Worm (Caenorhabditis elegans) whole organism, young adult: Measurements from ENCODE around the gene srh-289.

Source experiments
- B0019.2 ChIP-seq: fragments of 200-800 bp; sonication (Bioruptor generic); conservative IDR thresholded peaks from 2 replicates; pipeline ENCODE4 v1.3.6; 2022; ENCODE audit warnings: missing genetic modification reagents, missing genetic modification characterization, missing compliant biosample characterization
- B0336.3 ChIP-seq: fragments of 200-800 bp; sonication (Bioruptor generic); IDR thresholded peaks from 2 replicates; pipeline ENCODE4 v1.3.6; 2022; ENCODE audit warnings: missing genetic modification characterization, missing compliant biosample characterization
- C17E4.6 ChIP-seq: fragments of 200-800 bp; sonication (Bioruptor generic); IDR thresholded peaks from 2 replicates; pipeline ENCODE4 v1.3.6; 2022; ENCODE audit warnings: missing genetic modification reagents, missing genetic modification characterization, missing compliant biosample characterization
- F37B4.10 ChIP-seq: fragments of 200-800 bp; sonication (Bioruptor generic); IDR thresholded peaks from 2 replicates; pipeline ENCODE4 v1.3.6; 2022; ENCODE audit warnings: missing genetic modification characterization, missing compliant biosample characterization
- F52B5.7 ChIP-seq: sonication (generic microtip); optimal IDR thresholded peaks from 2 replicates; lab custom pipeline; 2016; ENCODE audit warnings: mild to moderate bottlenecking, missing genetic modification characterization, missing compliant biosample characterization
- F55B11.4 ChIP-seq: sonication (generic microtip); optimal IDR thresholded peaks from 2 replicates; lab custom pipeline; 2016; ENCODE audit warnings: missing compliant biosample characterization, missing genetic modification characterization, borderline replicate concordance; ENCODE audit not compliant: insufficient read depth
- F57C9.4 ChIP-seq: sonication (generic microtip); optimal IDR thresholded peaks from 2 replicates; lab custom pipeline; 2017; ENCODE audit warnings: mild to moderate bottlenecking, missing genetic modification characterization, missing compliant biosample characterization
- K11D2.4 ChIP-seq: fragments of 200-800 bp; sonication (Bioruptor generic); IDR thresholded peaks from 2 replicates; pipeline ENCODE4 v1.3.6; 2022; ENCODE audit warnings: missing genetic modification reagents, missing genetic modification characterization, missing compliant biosample characterization
- T07F8.4 ChIP-seq: sonication (generic microtip); optimal IDR thresholded peaks from 2 replicates; lab custom pipeline; 2016; ENCODE audit warnings: mild to moderate bottlenecking, missing genetic modification characterization, moderate library complexity, missing compliant biosample characterization
- aptf-3 ChIP-seq: fragments of 200-800 bp; sonication (Bioruptor generic); IDR thresholded peaks from 2 replicates; pipeline ENCODE4 v1.3.6; 2022; ENCODE audit warnings: missing genetic modification characterization, missing compliant biosample characterization
- attf-5 ChIP-seq: fragments of 200-800 bp; sonication (Bioruptor generic); optimal IDR thresholded peaks from 2 replicates; lab custom pipeline; 2018; ENCODE audit warnings: mild to moderate bottlenecking, missing genetic modification characterization, missing compliant biosample characterization
- bed-1 ChIP-seq: fragments of 200-800 bp; sonication (Bioruptor generic); IDR thresholded peaks from 2 replicates; pipeline ENCODE4 v1.3.6; 2022; ENCODE audit warnings: missing genetic modification reagents, missing genetic modification characterization, missing compliant biosample characterization
- bed-2 ChIP-seq: fragments of 200-800 bp; sonication (Bioruptor generic); IDR thresholded peaks from 2 replicates; pipeline ENCODE4 v1.3.6; 2022; ENCODE audit warnings: missing genetic modification reagents, missing genetic modification characterization, missing compliant biosample characterization
- ceh-79 ChIP-seq: sonication (generic microtip); optimal IDR thresholded peaks from 2 replicates; lab custom pipeline; 2017; ENCODE audit warnings: mild to moderate bottlenecking, missing genetic modification characterization, missing compliant biosample characterization
- chd-7 ChIP-seq: sonication (generic microtip); optimal IDR thresholded peaks from 2 replicates; lab custom pipeline; 2016; ENCODE audit warnings: mild to moderate bottlenecking, missing genetic modification characterization, moderate library complexity, missing compliant biosample characterization
- dpl-1 ChIP-seq: fragments of 150-350 bp; optimal IDR thresholded peaks from 2 replicates; lab custom pipeline; 2014; ENCODE audit warnings: missing biosample characterization, missing genetic modification reagents, missing genetic modification characterization
- egrh-3 ChIP-seq: fragments of 200-800 bp; sonication (Bioruptor generic); IDR thresholded peaks from 2 replicates; pipeline ENCODE4 v1.3.6; 2022; ENCODE audit warnings: missing genetic modification reagents, missing genetic modification characterization, missing compliant biosample characterization
- ekl-4 ChIP-seq: fragments of 200-800 bp; sonication (Bioruptor generic); IDR thresholded peaks from 2 replicates; pipeline ENCODE4 v1.3.6; 2022; ENCODE audit warnings: missing genetic modification reagents, missing genetic modification characterization, missing compliant biosample characterization
- ets-4 ChIP-seq: fragments of 200-800 bp; sonication (Bioruptor generic); optimal IDR thresholded peaks from 2 replicates; lab custom pipeline; 2018; ENCODE audit warnings: mild to moderate bottlenecking, missing genetic modification characterization, missing compliant biosample characterization
- hmg-1.2 ChIP-seq: fragments of 200-800 bp; sonication (Bioruptor generic); IDR thresholded peaks from 2 replicates; pipeline ENCODE4 v1.3.6; 2022; ENCODE audit warnings: missing genetic modification reagents, missing genetic modification characterization, missing compliant biosample characterization
- hsf-1 ChIP-seq: fragments of 200-800 bp; sonication (Bioruptor generic); IDR thresholded peaks from 2 replicates; pipeline ENCODE4 v1.3.6; 2022; ENCODE audit warnings: missing genetic modification reagents, missing genetic modification characterization, missing compliant biosample characterization
- let-526 ChIP-seq: fragments of 200-800 bp; sonication (Bioruptor generic); IDR thresholded peaks from 2 replicates; pipeline ENCODE4 v1.3.6; 2022; ENCODE audit warnings: missing genetic modification reagents, missing genetic modification characterization, missing compliant biosample characterization
- lin-40 ChIP-seq: sonication (generic microtip); optimal IDR thresholded peaks from 2 replicates; lab custom pipeline; 2016; ENCODE audit warnings: missing genetic modification characterization, mild to moderate bottlenecking, missing compliant biosample characterization, missing genotype, missing genetic modification reagents
- lsl-1 ChIP-seq: fragments of 200-800 bp; sonication (Bioruptor generic); optimal IDR thresholded peaks from 2 replicates; lab custom pipeline; 2018; ENCODE audit warnings: mild to moderate bottlenecking, missing genetic modification characterization, moderate library complexity, missing compliant biosample characterization
- lsy-27 ChIP-seq: sonication (generic microtip); optimal IDR thresholded peaks from 2 replicates; lab custom pipeline; 2017; ENCODE audit warnings: missing genetic modification characterization, mild to moderate bottlenecking, missing compliant biosample characterization, antibody characterized with exemption, missing genotype, borderline replicate concordance; ENCODE audit not compliant: insufficient read depth
- madf-10 ChIP-seq: sonication (generic microtip); optimal IDR thresholded peaks from 2 replicates; lab custom pipeline; 2016; ENCODE audit warnings: mild to moderate bottlenecking, missing genetic modification characterization, missing compliant biosample characterization
- madf-3 ChIP-seq: fragments of 200-800 bp; sonication (Bioruptor generic); IDR thresholded peaks from 2 replicates; pipeline ENCODE4 v1.3.6; 2022; ENCODE audit warnings: missing genetic modification reagents, missing genetic modification characterization, missing compliant biosample characterization
- mcd-1 ChIP-seq: fragments of 200-800 bp; sonication (Bioruptor generic); IDR thresholded peaks from 2 replicates; pipeline ENCODE4 v1.3.6; 2022; ENCODE audit warnings: missing genetic modification reagents, missing genetic modification characterization, missing compliant biosample characterization
- mxl-1 ChIP-seq: sonication (generic microtip); optimal IDR thresholded peaks from 2 replicates; lab custom pipeline; 2016; ENCODE audit warnings: missing genetic modification characterization, missing compliant biosample characterization
- nfya-1 ChIP-seq: sonication (generic microtip); optimal IDR thresholded peaks from 2 replicates; lab custom pipeline; 2017; ENCODE audit warnings: antibody characterized with exemption, missing compliant biosample characterization, missing genetic modification characterization, borderline replicate concordance; ENCODE audit not compliant: insufficient read depth
- nfya-2 ChIP-seq: fragments of 200-800 bp; sonication (Bioruptor generic); IDR thresholded peaks from 2 replicates; pipeline ENCODE4 v1.3.6; 2022; ENCODE audit warnings: missing genetic modification reagents, missing genetic modification characterization, missing compliant biosample characterization
- nhr-80 ChIP-seq: sonication (generic microtip); optimal IDR thresholded peaks from 2 replicates; lab custom pipeline; 2016; ENCODE audit warnings: missing genetic modification characterization, missing compliant biosample characterization
- pbrm-1 ChIP-seq: fragments of 200-800 bp; sonication (Bioruptor generic); IDR thresholded peaks from 2 replicates; pipeline ENCODE4 v1.3.6; 2022; ENCODE audit warnings: missing genetic modification reagents, missing genetic modification characterization, missing compliant biosample characterization
- rec-8 ChIP-seq, 2 experiments: sonication (generic microtip); optimal IDR thresholded peaks; 2 replicates each; lab custom pipeline; 2016; ENCODE audit warnings: mild to moderate bottlenecking in 2 of 2, missing genetic modification characterization in 2 of 2, missing genetic modification reagents in 2 of 2, missing genotype in 2 of 2, missing biosample characterization in 1 of 2, missing compliant biosample characterization in 1 of 2, moderate library complexity in 1 of 2
- snpc-1.1 ChIP-seq: sonication (generic microtip); optimal IDR thresholded peaks from 2 replicates; lab custom pipeline; 2017; ENCODE audit warnings: missing genetic modification characterization, mild to moderate bottlenecking, missing compliant biosample characterization, antibody characterized with exemption, moderate library complexity, missing genotype, missing genetic modification reagents; ENCODE audit not compliant: insufficient read depth
- tlf-1 ChIP-seq: fragments of 200-800 bp; sonication (Bioruptor generic); optimal IDR thresholded peaks from 2 replicates; lab custom pipeline; 2018; ENCODE audit warnings: mild to moderate bottlenecking, missing genetic modification characterization, missing compliant biosample characterization
- unc-62 ChIP-seq: fragments of 150-350 bp; optimal IDR thresholded peaks from 2 replicates; lab custom pipeline; 2014; ENCODE audit warnings: missing biosample characterization, missing genetic modification reagents, missing genetic modification characterization
- zfh-2 ChIP-seq: fragments of 200-800 bp; sonication (Bioruptor generic); conservative IDR thresholded peaks from 2 replicates; pipeline ENCODE4 v1.3.6; 2022; ENCODE audit warnings: missing genetic modification reagents, missing genetic modification characterization, missing compliant biosample characterization
- zim-3 ChIP-seq: sonication (generic microtip); optimal IDR thresholded peaks from 2 replicates; lab custom pipeline; 2017; ENCODE audit warnings: mild to moderate bottlenecking, missing genetic modification characterization, moderate library complexity, missing compliant biosample characterization
- ztf-28 ChIP-seq: fragments of 200-800 bp; sonication (Bioruptor generic); IDR thresholded peaks from 2 replicates; pipeline ENCODE4 v1.3.6; 2022; ENCODE audit warnings: missing genetic modification reagents, missing genetic modification characterization, missing compliant biosample characterization

srh-289 gene

ce11 chrV:17824610-17825009 is 30.7 kb upstream of the srh-289 start, which contains the start of gene srh-301:
TSS of gene srh-301 (plus strand) at chrV:17824910.
- TF ChIP-seq attf-5 (no peak), zim-3 (no peak), mxl-1 (tag; lab: Kevin White, UChicago) (no peak), dpl-1 (GFP tag; lab: Kevin White, UChicago) (no peak), T07F8.4 (tag; lab: Kevin White, UChicago) (no peak), hsf-1 (GFP tag; lab: Robert Waterston, UW) (no peak), nfya-1 (no peak), nfya-2 (no peak), lin-40 (tag; lab: Kevin White, UChicago) (no peak), lsl-1 (GFP tag; lab: Kevin White, UChicago) (no peak), bed-2 (no peak), madf-10 (no peak), bed-1 (GFP tag; lab: Robert Waterston, UW) (no peak), lsy-27 (tag; lab: Kevin White, UChicago) (no peak)

ce11 chrV:17821805-17822204 is 27.9 kb upstream of the srh-289 start, which contains the start of gene srh-300:
TSS of gene srh-300 (plus strand) at chrV:17822105.
- TF ChIP-seq rec-8 (tag; optimal IDR thresholded peaks at IDR 0.05; lab: Kevin White, UChicago) (no peak), F57C9.4 (tag; lab: Kevin White, UChicago) (no peak), hmg-1.2 (GFP tag; lab: Robert Waterston, UW) (no peak), tlf-1 (GFP tag; lab: Kevin White, UChicago) (no peak)

ce11 chrV:17819704-17820103 is 25.8 kb upstream of the srh-289 start:
- no peak for TF ChIP-seq let-526 (GFP tag; lab: Robert Waterston, UW)
- peak; percentile 45; the same call in 1 of the 2 replicates for TF ChIP-seq egrh-3 (GFP tag; lab: Robert Waterston, UW)
- TF ChIP-seq zfh-2 (GFP tag; lab: Robert Waterston, UW) = peak; percentile 80
- no peak for TF ChIP-seq unc-62 (GFP tag; lab: Kevin White, UChicago)
- no peak for TF ChIP-seq aptf-3
- TF ChIP-seq F52B5.7 (tag; lab: Kevin White, UChicago) = no peak
- 0 out of 2 replicates have a peak, but pooled peaks have one; percentile 33 for TF ChIP-seq pbrm-1 (GFP tag; lab: Robert Waterston, UW)

ce11 chrV:17818567-17818966 is 24.7 kb upstream of the srh-289 start, which contains the start of gene srh-298:
TSS of gene srh-298 (plus strand) at chrV:17818867.
- TF ChIP-seq B0336.3 (GFP tag; lab: Robert Waterston, UW) = no peak
- no peak for TF ChIP-seq C17E4.6 (GFP tag; lab: Robert Waterston, UW)
- no peak for TF ChIP-seq B0019.2 (GFP tag; lab: Robert Waterston, UW)
- no peak for TF ChIP-seq snpc-1.1 (tag; lab: Kevin White, UChicago)
- no peak for TF ChIP-seq tlf-1 (GFP tag; lab: Kevin White, UChicago)
- no peak for TF ChIP-seq K11D2.4 (GFP tag; lab: Robert Waterston, UW)
- no peak for TF ChIP-seq nhr-80 (tag; lab: Kevin White, UChicago)
- TF ChIP-seq madf-3 (GFP tag; lab: Robert Waterston, UW) = no peak
- TF ChIP-seq chd-7 = no peak
- TF ChIP-seq mcd-1 (GFP tag; lab: Robert Waterston, UW) = no peak
- TF ChIP-seq ceh-79 (tag; lab: Kevin White, UChicago) = no peak
- TF ChIP-seq F55B11.4 (tag; lab: Kevin White, UChicago) = no peak
- TF ChIP-seq ztf-28 (GFP tag; lab: Robert Waterston, UW) = no peak
- TF ChIP-seq ets-4 = no peak
- no peak for TF ChIP-seq ekl-4 (GFP tag; lab: Robert Waterston, UW)
- TF ChIP-seq F37B4.10 (GFP tag; lab: Robert Waterston, UW) = no peak
